Fruit fly (Drosophila melanogaster): Measurements from ENCODE around the gene Cfp1.

dm6 chrX:9248040-9248439, 24.7 kb downstream of the Cfp1 start:
- no peak for TF ChIP-seq usp (GFP tag; optimal IDR thresholded peaks at IDR 0.05)
- TF ChIP-seq psq (optimal IDR thresholded peaks at IDR 0.05): no peak
- no peak for TF ChIP-seq CG8478 (optimal IDR thresholded peaks at IDR 0.05)
- no peak for TF ChIP-seq pan (optimal IDR thresholded peaks at IDR 0.05)
- no peak for TF ChIP-seq EcR (GFP tag; optimal IDR thresholded peaks at IDR 0.05)
